Worm (Caenorhabditis elegans) whole organism, L3 larva: ENCODE measurements around the gene acl-6.

Experiments
- ZK546.5 ChIP-seq: sonication (generic microtip); optimal IDR thresholded peaks from 2 replicates; lab custom pipeline; 2017; ENCODE audit warnings: missing biosample characterization, missing genetic modification characterization
- ama-1 ChIP-seq: fragments of 150-350 bp; optimal IDR thresholded peaks from 2 replicates; lab custom pipeline; 2018
- ceh-82 ChIP-seq: fragments of 150-350 bp; optimal IDR thresholded peaks from 2 replicates; lab custom pipeline; 2014; ENCODE audit warnings: missing biosample characterization, missing genetic modification characterization
- daf-12 ChIP-seq: fragments of 150-350 bp; optimal IDR thresholded peaks from 2 replicates; lab custom pipeline; 2014; ENCODE audit warnings: missing biosample characterization, missing genetic modification reagents, missing genetic modification characterization
- egl-27 ChIP-seq: sonication (generic microtip); optimal IDR thresholded peaks from 4 replicates; lab custom pipeline; 2017; ENCODE audit warnings: missing biosample characterization, missing genetic modification reagents, missing genetic modification characterization
- egl-5 ChIP-seq: fragments of 150-350 bp; optimal IDR thresholded peaks from 2 replicates; lab custom pipeline; 2017; ENCODE audit warnings: missing biosample characterization, missing genetic modification reagents, missing genetic modification characterization, inconsistent platforms
- elt-1 ChIP-seq: fragments of 150-350 bp; optimal IDR thresholded peaks from 2 replicates; lab custom pipeline; 2014; ENCODE audit warnings: missing biosample characterization, missing genetic modification characterization
- elt-3 ChIP-seq, 3 experiments: fragments of 150-350 bp in 1 of 3; sonication (generic microtip) in 2 of 3; optimal IDR thresholded peaks; 2 replicates in 2 of 3; 4 replicates in 1 of 3; lab custom pipeline; 2014 to 2017; ENCODE audit warnings: missing biosample characterization in 3 of 3, missing genetic modification characterization in 3 of 3
- fkh-2 ChIP-seq: fragments of 150-350 bp; optimal IDR thresholded peaks from 2 replicates; lab custom pipeline; 2014; ENCODE audit warnings: missing biosample characterization, missing genetic modification reagents, missing genetic modification characterization
- jun-1 ChIP-seq: fragments of 150-350 bp; optimal IDR thresholded peaks from 2 replicates; lab custom pipeline; 2014; ENCODE audit warnings: missing biosample characterization, missing genetic modification reagents, missing genetic modification characterization
- lin-15B ChIP-seq: fragments of 150-350 bp; optimal IDR thresholded peaks from 2 replicates; lab custom pipeline; 2014; ENCODE audit warnings: missing biosample characterization, missing genetic modification characterization
- lin-39 ChIP-seq: fragments of 150-350 bp; optimal IDR thresholded peaks from 2 replicates; lab custom pipeline; 2018; ENCODE audit warnings: missing biosample characterization, missing genetic modification reagents, missing genetic modification characterization
- lsy-12 ChIP-seq: sonication (generic microtip); optimal IDR thresholded peaks from 2 replicates; lab custom pipeline; 2016; ENCODE audit warnings: mild to moderate bottlenecking, missing genetic modification characterization, missing compliant biosample characterization
- mdl-1 ChIP-seq: fragments of 150-350 bp; optimal IDR thresholded peaks from 2 replicates; lab custom pipeline; 2014; ENCODE audit warnings: missing biosample characterization, missing genetic modification characterization
- mml-1 ChIP-seq: fragments of 150-350 bp; sonication (generic microtip); optimal IDR thresholded peaks from 3 replicates; lab custom pipeline; 2014; ENCODE audit warnings: missing biosample characterization, missing genetic modification characterization
- nfya-1 ChIP-seq: sonication (generic microtip); optimal IDR thresholded peaks from 2 replicates; lab custom pipeline; 2017; ENCODE audit warnings: missing genetic modification characterization, mild to moderate bottlenecking, missing compliant biosample characterization, antibody characterized with exemption, moderate library complexity; ENCODE audit not compliant: insufficient read depth
- nhr-11 ChIP-seq: fragments of 150-350 bp; optimal IDR thresholded peaks from 2 replicates; lab custom pipeline; 2014; ENCODE audit warnings: missing biosample characterization, missing genetic modification characterization
- nhr-12 ChIP-seq: fragments of 150-350 bp; optimal IDR thresholded peaks from 2 replicates; lab custom pipeline; 2014; ENCODE audit warnings: missing biosample characterization, missing genetic modification characterization
- nhr-23 ChIP-seq: fragments of 150-350 bp; optimal IDR thresholded peaks from 2 replicates; lab custom pipeline; 2014; ENCODE audit warnings: missing biosample characterization, missing genetic modification reagents, missing genetic modification characterization
- nhr-25 ChIP-seq: sonication (generic microtip); optimal IDR thresholded peaks from 2 replicates; lab custom pipeline; 2017; ENCODE audit warnings: missing biosample characterization, missing genetic modification characterization
- nhr-28 ChIP-seq: fragments of 150-350 bp; optimal IDR thresholded peaks from 2 replicates; lab custom pipeline; 2014; ENCODE audit warnings: missing biosample characterization, missing genetic modification characterization
- nhr-43 ChIP-seq: sonication (generic microtip); optimal IDR thresholded peaks from 2 replicates; lab custom pipeline; 2016; ENCODE audit warnings: mild to moderate bottlenecking, missing genetic modification characterization, missing compliant biosample characterization; ENCODE audit not compliant: poor library complexity, severe bottlenecking
- nhr-67 ChIP-seq: fragments of 150-350 bp; optimal IDR thresholded peaks from 2 replicates; lab custom pipeline; 2014; ENCODE audit warnings: missing biosample characterization, missing genetic modification characterization
- nhr-76 ChIP-seq: fragments of 150-350 bp; sonication (generic microtip); optimal IDR thresholded peaks from 5 replicates; lab custom pipeline; 2014; ENCODE audit warnings: missing biosample characterization, missing genetic modification characterization
- pha-4 ChIP-seq: fragments of 150-350 bp; optimal IDR thresholded peaks from 2 replicates; lab custom pipeline; 2014; ENCODE audit warnings: missing biosample characterization, missing genetic modification reagents, missing genetic modification characterization
- pqm-1 ChIP-seq: fragments of 150-350 bp; optimal IDR thresholded peaks from 2 replicates; lab custom pipeline; 2017; ENCODE audit warnings: missing biosample characterization, missing genetic modification characterization, inconsistent platforms
- unc-62 ChIP-seq: fragments of 150-350 bp; sonication (generic microtip); optimal IDR thresholded peaks from 4 replicates; lab custom pipeline; 2014; ENCODE audit warnings: missing biosample characterization, missing genetic modification reagents, missing genetic modification characterization
- ztf-11 ChIP-seq: fragments of 150-350 bp; optimal IDR thresholded peaks from 2 replicates; lab custom pipeline; 2014; ENCODE audit warnings: missing biosample characterization, missing genetic modification characterization
- ztf-4 ChIP-seq: fragments of 150-350 bp; optimal IDR thresholded peaks from 2 replicates; lab custom pipeline; 2014; ENCODE audit warnings: missing biosample characterization, missing genetic modification characterization

acl-6 gene

DNA sequence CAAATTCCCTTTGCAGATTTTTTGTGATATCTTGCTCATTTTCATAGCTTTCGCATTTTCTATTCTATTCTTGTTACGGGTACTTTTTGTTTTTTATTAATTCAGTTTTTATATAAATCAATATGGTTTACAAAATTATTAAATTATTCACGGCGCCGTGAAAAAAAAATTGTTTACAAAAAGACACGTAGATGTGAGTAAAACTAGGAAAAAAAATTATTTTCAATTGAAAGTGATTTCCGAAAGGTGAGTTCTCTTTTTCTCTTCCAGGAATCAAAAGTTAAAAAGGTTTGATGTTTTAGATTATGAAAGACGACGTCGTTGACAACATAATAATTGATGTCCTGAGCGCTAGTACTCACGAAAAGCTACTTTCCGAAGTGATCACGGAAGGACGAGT lies 25.0 kb upstream of the acl-6 start, which contains the start of gene C25A6.1:
Gene C25A6.1 (plus strand): TSS at position 301 of the 400 bp plus-strand sequence.
- TF ChIP-seq nhr-28 (tag; lab: Kevin White, UChicago) (no peak), nhr-43 (tag; lab: Kevin White, UChicago) (no peak), elt-3 (tag; optimal IDR thresholded peaks at IDR 0.05; lab: Kevin White, UChicago) (no peak), pha-4 (no peak), daf-12 (tag; lab: Kevin White, UChicago) (no peak), elt-1 (tag; lab: Kevin White, UChicago) (no peak), lin-15B (tag; lab: Kevin White, UChicago) (no peak), mml-1 (tag; lab: Kevin White, UChicago) (no peak), ztf-4 (tag; lab: Kevin White, UChicago) (no peak), ZK546.5 (tag; lab: Kevin White, UChicago) (no peak), pqm-1 (tag; lab: Kevin White, UChicago) (no peak), egl-27 (tag; lab: Kevin White, UChicago) (no peak), fkh-2 (tag; lab: Kevin White, UChicago) (no peak), nhr-25 (tag; lab: Kevin White, UChicago) (no peak), lin-39 (tag; lab: Kevin White, UChicago) (no peak), ztf-11 (tag; lab: Kevin White, UChicago) (no peak), egl-5 (tag; lab: Kevin White, UChicago) (no peak)

DNA sequence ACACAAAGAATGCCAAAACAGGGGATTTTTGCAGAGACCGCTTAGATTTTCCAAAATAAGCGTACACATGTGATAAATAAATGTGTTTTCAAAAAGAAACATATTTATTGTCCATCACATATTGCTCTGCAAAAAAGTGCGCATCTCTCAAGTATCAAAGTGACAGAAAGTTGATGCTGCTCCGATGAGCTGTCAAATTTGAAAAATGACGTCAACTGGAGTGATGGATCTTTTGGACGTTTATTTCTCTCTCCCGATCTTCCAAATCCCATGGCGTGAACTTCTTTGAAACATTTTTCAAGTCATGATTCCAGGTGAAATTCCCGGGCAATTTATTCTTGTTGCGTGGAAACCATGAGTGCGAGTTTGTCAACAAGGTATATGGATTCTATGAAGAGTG lies 24.3 kb upstream of the acl-6 start:
- TF ChIP-seq unc-62 (GFP tag; lab: Kevin White, UChicago) = peak; percentile 78
- TF ChIP-seq lin-39 (tag; lab: Kevin White, UChicago) = peak; percentile 1
- no peak for TF ChIP-seq ZK546.5 (tag; lab: Kevin White, UChicago)

DNA sequence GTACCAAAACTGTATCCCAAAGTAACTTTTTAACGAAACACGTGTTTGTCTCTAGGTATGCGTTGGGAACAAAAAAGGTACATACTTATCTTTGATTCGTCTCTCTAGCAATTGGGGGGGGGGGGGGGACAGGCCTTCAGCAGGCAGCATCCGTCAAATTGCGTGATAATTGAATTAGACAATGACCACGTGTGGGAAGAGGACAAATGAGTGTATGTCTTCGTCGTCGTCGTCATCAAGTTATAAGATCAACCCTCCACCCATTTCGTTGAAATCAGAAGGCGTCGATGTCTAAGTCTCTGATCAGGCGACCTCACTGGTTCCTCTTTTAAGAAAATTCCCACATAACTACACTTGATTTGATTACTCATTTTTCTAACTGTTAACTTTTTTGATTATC lies 22.5 kb upstream of the acl-6 start, which contains the start of gene F08F3.4:
Gene F08F3.4 (plus strand): TSS at position 277 of the 400 bp plus-strand sequence.
- TF ChIP-seq lsy-12 (tag; lab: Kevin White, UChicago) (peak; percentile 52), ceh-82 (no peak), nhr-25 (tag; lab: Kevin White, UChicago) (peak; percentile 50), mdl-1 (tag; lab: Kevin White, UChicago) (peak; percentile 12), nfya-1 (tag; lab: Kevin White, UChicago) (no peak), nhr-43 (tag; lab: Kevin White, UChicago) (peak; percentile 83), elt-3 (tag; optimal IDR thresholded peaks at IDR 0.05; lab: Kevin White, UChicago) (peak in 1 of 3 experiments; percentile 23), nhr-23 (peak; percentile 38)

DNA sequence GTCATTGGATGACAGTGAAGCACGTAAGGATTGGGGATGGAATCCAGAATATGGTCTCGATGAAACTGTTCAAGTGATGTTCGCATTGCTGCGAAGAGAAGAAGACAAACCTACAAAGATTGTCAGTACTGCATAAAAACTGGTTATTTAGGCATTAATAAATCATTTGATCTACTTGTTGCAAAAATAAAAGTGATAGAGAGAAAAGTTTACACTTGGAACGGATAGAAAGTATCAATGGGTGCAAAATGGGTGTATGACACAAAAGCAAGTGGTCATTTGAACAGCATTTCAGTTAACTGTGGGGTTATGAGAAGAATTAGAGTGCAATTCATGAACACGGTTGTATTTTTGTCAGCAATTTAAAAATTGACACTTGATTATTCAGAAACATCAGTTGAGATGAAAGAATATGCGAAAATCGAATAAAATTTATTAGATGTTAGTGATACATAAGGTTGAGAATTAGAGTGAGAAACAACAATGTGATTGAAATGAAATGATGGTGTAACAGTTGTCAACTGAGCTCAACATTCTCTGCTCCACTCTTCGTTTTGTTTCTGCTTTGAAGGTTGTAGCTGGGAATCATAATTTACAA lies 20.3 kb upstream of the acl-6 start, which contains the start of gene F08F3.10:
Gene F08F3.10 (plus strand): TSS at position 548 of the 598 bp plus-strand sequence.
- TF ChIP-seq ama-1 (lab: Kevin White, UChicago) (peak; percentile 49), ZK546.5 (tag; lab: Kevin White, UChicago) (no peak)
- TF ChIP-seq, all 47 proteins: peak for 1

DNA sequence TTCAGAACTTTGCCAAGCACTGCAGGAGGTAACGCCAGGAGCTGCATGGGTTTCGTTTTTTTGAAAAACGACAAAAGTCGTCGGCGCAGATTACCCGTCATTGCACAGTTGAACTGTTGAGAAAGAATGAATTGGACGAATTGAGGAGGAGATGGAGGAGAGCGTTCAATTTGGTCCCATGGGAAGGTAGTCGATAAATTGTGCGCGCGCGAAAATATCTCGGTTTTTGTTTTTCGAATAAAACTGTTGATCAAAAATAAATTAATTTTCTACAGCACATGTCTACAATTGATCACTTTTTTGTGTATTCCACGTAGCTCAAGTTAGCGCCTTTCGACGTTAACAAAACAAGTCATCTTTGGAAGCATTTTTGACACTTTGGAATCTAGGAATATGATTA lies 13.3 kb upstream of the acl-6 start, which contains the start of gene F08F3.6:
Gene F08F3.6 (minus strand): TSS at position 153 of the 400 bp plus-strand sequence.
- TF ChIP-seq mml-1 (tag; lab: Kevin White, UChicago) (no peak), jun-1 (tag; lab: Kevin White, UChicago) (no peak), nhr-67 (tag; lab: Kevin White, UChicago) (no peak), elt-1 (tag; lab: Kevin White, UChicago) (no peak), ztf-11 (tag; lab: Kevin White, UChicago) (no peak), nhr-25 (tag; lab: Kevin White, UChicago) (no peak), nhr-23 (no peak)

DNA sequence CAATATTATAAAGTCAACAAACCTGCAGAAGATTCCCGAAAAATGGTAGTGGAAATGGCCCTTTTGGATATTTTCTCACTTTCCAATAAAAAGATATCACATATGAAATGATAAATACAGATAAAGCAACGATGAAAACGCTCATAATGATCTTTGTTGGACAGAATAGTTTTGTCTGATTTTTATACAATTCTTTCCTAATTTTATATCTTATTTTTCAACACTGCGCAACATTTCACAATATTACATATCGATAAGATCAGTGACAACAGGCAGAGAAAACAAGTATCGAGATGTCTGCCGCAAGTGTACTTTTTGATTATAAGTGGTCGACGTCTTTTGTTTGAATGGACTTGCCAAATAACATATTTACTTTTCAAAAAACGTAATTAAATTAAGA lies 10.1 kb upstream of the acl-6 start, which contains the start of gene cyp-14A5:
Gene cyp-14A5 (minus strand): TSS at position 163 of the 400 bp plus-strand sequence.
- no peak for TF ChIP-seq nhr-11 (tag; lab: Kevin White, UChicago)
- TF ChIP-seq nhr-76 (tag; lab: Kevin White, UChicago) = peak; percentile 40
- no peak for TF ChIP-seq ztf-4 (tag; lab: Kevin White, UChicago)
- no peak for TF ChIP-seq nhr-12 (tag; lab: Kevin White, UChicago)
- no peak for TF ChIP-seq jun-1 (tag; lab: Kevin White, UChicago)
